Worm (Caenorhabditis elegans) whole organism, late embryonic: ENCODE data around the gene Y53G8B.1.

Source experiments
- ceh-2 ChIP-seq: sonication (generic microtip); optimal IDR thresholded peaks from 2 replicates; lab custom pipeline; 2016; ENCODE audit warnings: missing genotype, missing genetic modification characterization, missing compliant biosample characterization
- elt-4 ChIP-seq: sonication (generic microtip); optimal IDR thresholded peaks from 2 replicates; lab custom pipeline; 2016; ENCODE audit warnings: missing genetic modification characterization, missing compliant biosample characterization
- gmeb-2 ChIP-seq: sonication (generic microtip); optimal IDR thresholded peaks from 2 replicates; lab custom pipeline; 2016; ENCODE audit warnings: missing genetic modification characterization, inconsistent platforms, missing compliant biosample characterization
- pqm-1 ChIP-seq: sonication (generic microtip); optimal IDR thresholded peaks from 2 replicates; lab custom pipeline; 2016; ENCODE audit warnings: missing genetic modification characterization, missing compliant biosample characterization

DNA sequence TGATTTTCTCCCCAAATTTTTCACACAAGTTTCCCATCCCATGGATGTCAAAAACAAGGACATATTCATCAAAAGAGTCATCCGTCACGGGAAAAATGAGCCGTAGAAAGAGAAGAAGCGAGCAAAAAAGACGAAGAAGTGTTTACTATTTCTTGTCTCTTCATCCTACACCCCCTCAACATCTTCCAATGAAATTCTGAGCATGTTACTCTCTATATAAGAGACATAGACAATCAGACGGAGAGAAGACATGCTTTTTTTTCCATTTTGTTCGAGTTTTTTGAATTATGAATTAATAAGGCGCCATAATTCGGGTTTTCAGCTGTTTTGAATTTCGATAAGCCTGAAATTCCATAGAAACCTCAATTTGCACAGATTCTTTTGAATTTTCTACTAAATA lies 33.0 kb upstream of the Y53G8B.1 start:
- TF ChIP-seq elt-4 (tag; lab: Kevin White, UChicago): no peak
- no peak for TF ChIP-seq gmeb-2 (tag; lab: Kevin White, UChicago)
- no peak for TF ChIP-seq ceh-2 (tag; lab: Kevin White, UChicago)
- TF ChIP-seq pqm-1: no peak
